Fruit fly (Drosophila melanogaster) S2 (cell line): ENCODE measurements around the gene fu.

Experiments used
- CG8478 ChIP-seq: fragments of >200 bp; optimal IDR thresholded peaks from 2 replicates; lab custom pipeline; 2018
- CTCF ChIP-seq, 2 experiments: fragments of >200 bp; optimal IDR thresholded peaks; 2 replicates each; lab custom pipeline; 2018

DNA sequence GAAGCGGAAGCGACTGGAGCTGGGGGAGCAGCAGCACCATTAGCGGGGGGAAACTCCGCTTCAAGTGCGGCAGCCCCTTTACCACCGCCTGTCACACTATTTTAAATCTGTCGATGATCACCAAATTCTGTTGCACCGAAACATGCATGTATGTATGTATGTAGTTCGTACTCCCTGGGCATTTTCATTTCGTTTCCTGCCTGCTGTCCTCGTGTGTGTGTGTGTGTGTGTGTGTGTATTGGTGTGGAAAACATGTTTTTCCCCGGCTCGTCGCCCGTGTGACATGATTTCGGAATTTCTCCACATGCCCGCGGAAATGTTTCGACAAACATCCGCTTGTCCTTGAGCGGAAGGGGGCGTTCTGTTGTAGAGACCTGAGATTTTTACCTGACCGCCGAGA is 30.6 kb upstream of the fu start:
- TF ChIP-seq CG8478 (lab: Kevin White, UChicago) (no peak), CTCF (optimal IDR thresholded peaks at IDR 0.05; lab: Kevin White, UChicago) (no peak)
